Worm (Caenorhabditis elegans): Measurements from ENCODE around the gene pgp-4.

DNA sequence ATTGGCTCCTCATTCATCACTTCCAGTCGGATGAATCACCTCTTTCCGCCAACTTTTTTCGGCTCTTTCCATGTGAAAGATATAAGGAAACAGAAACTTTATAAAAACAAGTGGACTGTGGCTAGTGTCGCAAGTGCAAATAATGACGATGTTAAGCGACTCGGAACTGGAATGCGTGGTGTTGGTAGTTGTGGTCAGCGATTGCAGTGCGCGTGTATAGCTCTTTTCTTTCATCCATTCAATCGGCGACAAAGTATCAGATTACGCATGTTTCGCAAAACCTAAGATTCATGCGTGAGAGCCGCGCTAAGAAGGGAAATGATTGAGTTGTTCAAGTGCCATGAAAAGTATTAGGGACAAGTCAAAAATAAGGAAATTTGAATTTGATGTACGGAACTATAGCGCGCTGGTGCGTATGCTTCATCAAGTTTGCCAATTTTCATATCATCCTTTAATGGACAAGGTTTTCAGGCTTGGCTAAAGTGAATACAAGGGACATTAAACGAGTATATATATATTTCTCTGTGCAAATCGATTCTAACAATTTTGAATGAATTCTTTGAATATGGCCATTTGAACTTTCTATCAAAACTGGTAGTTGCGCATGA, 30.2 kb downstream of the pgp-4 start:
- TF ChIP-seq blmp-1 (tag; optimal IDR thresholded peaks at IDR 0.05; ENCODE audit: insufficient read depth) (no peak), skn-1 (tag; optimal IDR thresholded peaks at IDR 0.05) (no peak), ZK546.5 (tag; optimal IDR thresholded peaks at IDR 0.05) (no peak), ama-1 (optimal IDR thresholded peaks at IDR 0.05) (no peak), egl-27 (tag; optimal IDR thresholded peaks at IDR 0.05) (no peak), nhr-23 (tag; optimal IDR thresholded peaks at IDR 0.05) (no peak), aly-2 (tag; optimal IDR thresholded peaks at IDR 0.05) (no peak), lin-13 (GFP tag; optimal IDR thresholded peaks at IDR 0.05) (no peak), nhr-25 (tag; optimal IDR thresholded peaks at IDR 0.05) (no peak), mab-5 (tag; optimal IDR thresholded peaks at IDR 0.05) (no peak)
